Worm (Caenorhabditis elegans) whole organism, L1 larva: ENCODE data around the gene C06G1.1.

Source experiments
- dpl-1 ChIP-seq, 3 experiments: fragments of 150-350 bp in 2 of 3; sonication (generic microtip) in 1 of 3; optimal IDR thresholded peaks; 2 replicates each; lab custom pipeline; 2014 to 2017; ENCODE audit warnings: missing biosample characterization in 3 of 3, missing genetic modification characterization in 3 of 3, missing genetic modification reagents in 3 of 3
- lin-14 ChIP-seq: fragments of 200-800 bp; sonication (Bioruptor generic); optimal IDR thresholded peaks from 2 replicates; lab custom pipeline; 2018; ENCODE audit warnings: mild to moderate bottlenecking, missing genetic modification characterization, moderate library complexity, missing compliant biosample characterization
- nhr-77 ChIP-seq: fragments of 150-350 bp; optimal IDR thresholded peaks from 2 replicates; lab custom pipeline; 2014; ENCODE audit warnings: missing biosample characterization, missing genetic modification characterization
- skn-1 ChIP-seq: fragments of 150-350 bp; optimal IDR thresholded peaks from 2 replicates; lab custom pipeline; 2014; ENCODE audit warnings: missing biosample characterization, missing genetic modification characterization

DNA sequence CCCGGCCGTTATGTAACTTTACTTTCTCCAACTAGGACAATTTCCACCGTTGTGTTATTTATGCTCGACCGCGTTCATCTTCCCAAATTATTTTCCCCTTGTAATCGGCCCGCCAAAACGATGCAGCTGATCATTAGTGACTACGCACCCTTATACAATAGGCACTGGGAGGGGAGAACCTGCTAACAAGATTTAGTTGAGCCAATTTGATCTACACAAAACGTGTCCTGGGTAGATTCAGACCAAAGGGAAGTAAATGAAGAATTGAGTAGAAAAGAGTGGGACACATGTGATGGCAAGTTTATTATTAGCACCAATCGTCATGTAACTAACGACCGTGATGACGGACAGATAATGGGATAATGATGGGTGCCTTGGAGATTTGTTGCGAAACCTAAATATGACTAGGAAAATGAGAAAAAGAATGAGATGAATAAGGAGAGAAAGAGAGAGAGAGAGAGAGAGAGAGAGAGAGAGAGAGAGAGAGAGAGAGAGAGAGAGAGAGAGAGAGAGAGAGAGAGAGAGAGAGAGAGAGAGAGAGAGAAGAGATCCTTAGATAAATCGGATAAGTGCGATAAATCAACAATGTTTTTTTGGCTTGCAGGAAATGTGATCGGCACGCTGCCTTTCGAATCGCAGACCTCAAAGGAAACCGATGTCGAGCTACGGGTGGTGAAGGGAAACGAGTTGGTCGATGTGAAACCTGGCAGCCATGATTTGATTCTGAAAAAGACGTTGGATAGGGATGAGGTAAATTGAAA lies 37.5 kb upstream of the C06G1.1 start:
- peak; percentile 38 for TF ChIP-seq lin-14
- TF ChIP-seq dpl-1 (GFP tag; optimal IDR thresholded peaks at IDR 0.05; lab: Kevin White, UChicago), result no peak
- TF ChIP-seq nhr-77 (tag; lab: Kevin White, UChicago), result no peak
- no peak for TF ChIP-seq skn-1
